In the genomic region with DNA sequence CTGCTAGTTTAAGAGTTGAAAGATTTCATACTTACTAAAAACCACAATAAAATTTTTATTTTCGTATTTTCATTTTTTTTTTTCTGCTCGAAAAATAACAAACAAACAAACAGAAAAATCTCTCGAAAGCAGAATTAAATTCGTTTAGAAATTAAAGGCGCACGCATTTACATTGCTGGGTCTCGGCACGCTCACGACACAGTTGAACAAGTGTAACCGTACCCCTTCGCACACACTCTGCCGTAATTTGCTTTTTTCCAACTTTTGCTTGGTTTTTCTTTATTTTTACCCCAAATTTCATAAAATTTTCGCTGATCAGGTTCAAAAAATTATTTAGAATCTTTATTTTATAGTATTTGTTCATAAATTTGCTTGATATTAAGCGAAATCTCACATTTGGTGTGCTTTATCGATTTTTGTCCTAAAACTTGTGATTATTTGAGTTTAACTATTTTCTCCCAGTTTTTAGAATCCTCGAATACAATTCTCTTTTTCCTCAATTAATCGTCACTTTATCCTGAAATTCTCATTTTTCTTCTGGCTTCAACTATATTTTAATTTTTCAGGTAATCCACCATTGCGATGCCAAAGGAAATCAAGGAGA, we compare ENCODE assay signal across 5 worm cellular contexts.
TF ChIP-seq lines count a peak whose summit lies in the region.

A gene (plus strand): TSS at position 554 of the 604 bp plus-strand sequence.

TF ChIP-seq in whole organism, L1 larva, 84 proteins besides CTCF, POLR2A, EP300 and RAD21 (continued from another document and continues in another):
- no peak for TF ChIP-seq nhr-12 (tag; optimal IDR thresholded peaks at IDR 0.05; lab: Kevin White, UChicago)
- TF ChIP-seq dsc-1 (tag; optimal IDR thresholded peaks at IDR 0.05; lab: Kevin White, UChicago) = peak; percentile 76
- TF ChIP-seq fkh-8 (tag; optimal IDR thresholded peaks at IDR 0.05; lab: Kevin White, UChicago) = peak; percentile 68
- peak; percentile 79 for TF ChIP-seq lin-39 (tag; optimal IDR thresholded peaks at IDR 0.05; lab: Kevin White, UChicago)
- TF ChIP-seq sptf-1 (tag; optimal IDR thresholded peaks at IDR 0.05; lab: Kevin White, UChicago) = no peak
- peak; percentile 87 for TF ChIP-seq nhr-47 (tag; optimal IDR thresholded peaks at IDR 0.05; lab: Kevin White, UChicago)
- peak; percentile 69 for TF ChIP-seq snpc-4 (tag; optimal IDR thresholded peaks at IDR 0.05; lab: Kevin White, UChicago)
- peak; percentile 94 for TF ChIP-seq C16A3.4 (tag; optimal IDR thresholded peaks at IDR 0.05; lab: Kevin White, UChicago)
- TF ChIP-seq mef-2 (tag; optimal IDR thresholded peaks at IDR 0.05; lab: Kevin White, UChicago) = no peak
- peak; percentile 35 for TF ChIP-seq hpl-2 (GFP tag; optimal IDR thresholded peaks at IDR 0.05; lab: Kevin White, UChicago)
- no peak for TF ChIP-seq unc-98 (GFP tag; IDR thresholded peaks at IDR 0.05; lab: Robert Waterston, UW)
- no peak for TF ChIP-seq ceh-88 (GFP tag; IDR thresholded peaks at IDR 0.05; lab: Robert Waterston, UW)
- peak; percentile 86 for TF ChIP-seq nhr-19 (GFP tag; conservative IDR thresholded peaks at IDR 0.05; lab: Robert Waterston, UW)
- TF ChIP-seq efl-3 (GFP tag; optimal IDR thresholded peaks at IDR 0.05; lab: Kevin White, UChicago) = no peak
- TF ChIP-seq C34B4.2 (tag; optimal IDR thresholded peaks at IDR 0.05; lab: Kevin White, UChicago) = no peak
- peak; percentile 82 to 92 (median 82) for TF ChIP-seq ceh-82 (tag; optimal IDR thresholded peaks at IDR 0.05; lab: Kevin White, UChicago)
- TF ChIP-seq grh-1 (GFP tag; IDR thresholded peaks at IDR 0.05; lab: Robert Waterston, UW) = peak; percentile 64
- peak; percentile 76 for TF ChIP-seq jun-1 (tag; optimal IDR thresholded peaks at IDR 0.05; lab: Kevin White, UChicago)
- TF ChIP-seq mdl-1 (tag; optimal IDR thresholded peaks at IDR 0.05; lab: Kevin White, UChicago) = peak in 1 of 2 experiments; percentile 66
- TF ChIP-seq nhr-90 (tag; optimal IDR thresholded peaks at IDR 0.05; lab: Kevin White, UChicago; ENCODE audit: poor library complexity) = peak; percentile 80
- TF ChIP-seq ces-1 (GFP tag; optimal IDR thresholded peaks at IDR 0.05; lab: Kevin White, UChicago) = peak; percentile 17
- TF ChIP-seq mab-9 (GFP tag; IDR thresholded peaks at IDR 0.05; lab: Robert Waterston, UW) = no peak
- peak; percentile 83 for TF ChIP-seq swsn-7 (tag; optimal IDR thresholded peaks at IDR 0.05; lab: Kevin White, UChicago)
- TF ChIP-seq zag-1 (tag; optimal IDR thresholded peaks at IDR 0.05; lab: Kevin White, UChicago) = no peak
- TF ChIP-seq ama-1 (optimal IDR thresholded peaks at IDR 0.05; lab: Kevin White, UChicago) = no peak

TF ChIP-seq in whole organism, L2 larva, 48 proteins besides CTCF, POLR2A, EP300 and RAD21 (continued from another document):
- TF ChIP-seq aly-2 (tag; optimal IDR thresholded peaks at IDR 0.05; lab: Kevin White, UChicago) (no peak), unc-62 (GFP tag; optimal IDR thresholded peaks at IDR 0.05; lab: Kevin White, UChicago) (no peak), gmeb-1 (tag; optimal IDR thresholded peaks at IDR 0.05; lab: Kevin White, UChicago) (peak; percentile 85), ama-1 (optimal IDR thresholded peaks at IDR 0.05; lab: Kevin White, UChicago) (no peak), Y55F3AM.14 (GFP tag; optimal IDR thresholded peaks at IDR 0.05; lab: Kevin White, UChicago) (no peak), nhr-6 (tag; optimal IDR thresholded peaks at IDR 0.05; lab: Kevin White, UChicago) (peak; percentile 56), nhr-10 (tag; optimal IDR thresholded peaks at IDR 0.05; lab: Kevin White, UChicago) (no peak), nhr-25 (tag; optimal IDR thresholded peaks at IDR 0.05; lab: Kevin White, UChicago) (peak; percentile 82), sma-9 (GFP tag; optimal IDR thresholded peaks at IDR 0.05; lab: Kevin White, UChicago) (peak; percentile 86), sma-9 (tag; optimal IDR thresholded peaks at IDR 0.05; lab: Kevin White, UChicago) (no peak), zag-1 (tag; optimal IDR thresholded peaks at IDR 0.05; lab: Kevin White, UChicago) (peak; percentile 22), egl-27 (tag; optimal IDR thresholded peaks at IDR 0.05; lab: Kevin White, UChicago) (peak; percentile 43), nhr-12 (tag; optimal IDR thresholded peaks at IDR 0.05; lab: Kevin White, UChicago) (no peak), mab-5 (tag; optimal IDR thresholded peaks at IDR 0.05; lab: Kevin White, UChicago) (peak; percentile 45), ZK546.5 (tag; optimal IDR thresholded peaks at IDR 0.05; lab: Kevin White, UChicago) (peak; percentile 21), ztf-4 (tag; optimal IDR thresholded peaks at IDR 0.05; lab: Kevin White, UChicago) (no peak)

TF ChIP-seq in whole organism, L3 larva, 47 proteins besides CTCF, POLR2A, EP300 and RAD21 (continued from another document):
- TF ChIP-seq skn-1 (tag; optimal IDR thresholded peaks at IDR 0.05; lab: Kevin White, UChicago) (peak; percentile 75), lin-15B (tag; optimal IDR thresholded peaks at IDR 0.05; lab: Kevin White, UChicago) (peak; percentile 82), hmg-11 (tag; optimal IDR thresholded peaks at IDR 0.05; lab: Kevin White, UChicago) (peak; percentile 84), eor-1 (tag; optimal IDR thresholded peaks at IDR 0.05; lab: Kevin White, UChicago) (no peak), egl-5 (tag; optimal IDR thresholded peaks at IDR 0.05; lab: Kevin White, UChicago) (peak; percentile 88), snpc-4 (tag; optimal IDR thresholded peaks at IDR 0.05; lab: Kevin White, UChicago) (peak; percentile 81), lsy-12 (tag; optimal IDR thresholded peaks at IDR 0.05; lab: Kevin White, UChicago) (peak; percentile 47), zag-1 (tag; optimal IDR thresholded peaks at IDR 0.05; lab: Kevin White, UChicago) (no peak), tbx-2 (tag; optimal IDR thresholded peaks at IDR 0.05; lab: Kevin White, UChicago) (peak; percentile 30), egl-27 (tag; optimal IDR thresholded peaks at IDR 0.05; lab: Kevin White, UChicago) (peak; percentile 27), ceh-9 (tag; optimal IDR thresholded peaks at IDR 0.05; lab: Kevin White, UChicago) (no peak), ztf-4 (tag; optimal IDR thresholded peaks at IDR 0.05; lab: Kevin White, UChicago) (no peak), nhr-237 (tag; optimal IDR thresholded peaks at IDR 0.05; lab: Kevin White, UChicago) (no peak), sea-2 (GFP tag; optimal IDR thresholded peaks at IDR 0.05; lab: Kevin White, UChicago) (no peak)

TF ChIP-seq in whole organism, L4 larva, 104 proteins besides CTCF, POLR2A, EP300 and RAD21 (continued from another document and continues in another):
- TF ChIP-seq F10B5.3 (tag; optimal IDR thresholded peaks at IDR 0.05; lab: Kevin White, UChicago) (peak; percentile 56), attf-4 (tag; optimal IDR thresholded peaks at IDR 0.05; lab: Kevin White, UChicago) (no peak), ceh-32 (tag; optimal IDR thresholded peaks at IDR 0.05; lab: Kevin White, UChicago; ENCODE audit: poor library complexity) (no peak), daf-8 (GFP tag; IDR thresholded peaks at IDR 0.05; lab: Robert Waterston, UW) (no peak), rbr-2 (tag; optimal IDR thresholded peaks at IDR 0.05; lab: Kevin White, UChicago) (peak; percentile 69), skn-1 (tag; optimal IDR thresholded peaks at IDR 0.05; lab: Kevin White, UChicago) (no peak), nhr-42 (GFP tag; IDR thresholded peaks at IDR 0.05; lab: Robert Waterston, UW) (no peak), ctbp-1 (GFP tag; IDR thresholded peaks at IDR 0.05; lab: Robert Waterston, UW) (peak; percentile 44; the same call in 1 of the 2 replicates), dmd-9 (GFP tag; IDR thresholded peaks at IDR 0.05; lab: Robert Waterston, UW) (peak; percentile 58; the same call in 1 of the 2 replicates), lir-3 (tag; optimal IDR thresholded peaks at IDR 0.05; lab: Kevin White, UChicago) (no peak), dmd-6 (GFP tag; IDR thresholded peaks at IDR 0.05; lab: Robert Waterston, UW) (peak; percentile 52; the same call in 1 of the 2 replicates), hmg-1.1 (GFP tag; IDR thresholded peaks at IDR 0.05; lab: Robert Waterston, UW) (peak; percentile 60; the same call in 1 of the 2 replicates), mes-2 (tag; optimal IDR thresholded peaks at IDR 0.05; lab: Kevin White, UChicago; ENCODE audit: poor library complexity, severe bottlenecking) (peak; percentile 94), hlh-11 (tag; optimal IDR thresholded peaks at IDR 0.05; lab: Kevin White, UChicago) (peak; percentile 56), unc-130 (GFP tag; optimal IDR thresholded peaks at IDR 0.05; lab: Kevin White, UChicago) (peak; percentile 7), lin-13 (GFP tag; optimal IDR thresholded peaks at IDR 0.05; lab: Kevin White, UChicago) (peak; percentile 72), snpc-1.2 (GFP tag; IDR thresholded peaks at IDR 0.05; lab: Robert Waterston, UW) (peak; percentile 60), mdt-29 (GFP tag; IDR thresholded peaks at IDR 0.05; lab: Robert Waterston, UW) (no peak), ztf-11 (tag; optimal IDR thresholded peaks at IDR 0.05; lab: Kevin White, UChicago) (no peak), vab-7 (GFP tag; IDR thresholded peaks at IDR 0.05; lab: Robert Waterston, UW) (peak; percentile 38; the same call in 1 of the 2 replicates), ceh-20 (GFP tag; IDR thresholded peaks at IDR 0.05; lab: Robert Waterston, UW) (0 out of 2 replicates have a peak, but pooled peaks have one; percentile 40), nhr-11 (tag; optimal IDR thresholded peaks at IDR 0.05; lab: Kevin White, UChicago) (peak; percentile 63), hlh-30 (tag; optimal IDR thresholded peaks at IDR 0.05; lab: Kevin White, UChicago; ENCODE audit: insufficient read depth) (peak; percentile 76), ceh-62 (tag; optimal IDR thresholded peaks at IDR 0.05; lab: Kevin White, UChicago) (no peak), fos-1 (tag; optimal IDR thresholded peaks at IDR 0.05; lab: Kevin White, UChicago) (no peak), F44E2.7 (GFP tag; IDR thresholded peaks at IDR 0.05; lab: Robert Waterston, UW) (no peak), mep-1 (tag; optimal IDR thresholded peaks at IDR 0.05; lab: Kevin White, UChicago) (peak; percentile 83), dve-1 (tag; optimal IDR thresholded peaks at IDR 0.05; lab: Kevin White, UChicago; ENCODE audit: insufficient read depth) (peak; percentile 70), ceh-28 (tag; optimal IDR thresholded peaks at IDR 0.05; lab: Kevin White, UChicago) (no peak), nhr-77 (tag; optimal IDR thresholded peaks at IDR 0.05; lab: Kevin White, UChicago) (peak; percentile 83), F49E8.2 (tag; optimal IDR thresholded peaks at IDR 0.05; lab: Kevin White, UChicago; ENCODE audit: borderline replicate concordance) (peak; percentile 60), spr-1 (tag; optimal IDR thresholded peaks at IDR 0.05; lab: Kevin White, UChicago) (peak; percentile 58), daf-16 (GFP tag; optimal IDR thresholded peaks at IDR 0.05; lab: Kevin White, UChicago) (peak in 1 of 2 experiments; percentile 42), daf-16 (tag; optimal IDR thresholded peaks at IDR 0.05; lab: Kevin White, UChicago) (peak; percentile 47), nhr-41 (GFP tag; IDR thresholded peaks at IDR 0.05; lab: Robert Waterston, UW) (no peak), dmd-8 (GFP tag; IDR thresholded peaks at IDR 0.05; lab: Robert Waterston, UW) (no peak), nhr-28 (tag; optimal IDR thresholded peaks at IDR 0.05; lab: Kevin White, UChicago) (peak; percentile 42)

TF ChIP-seq in whole organism, young adult, 124 proteins besides CTCF, POLR2A, EP300 and RAD21 (continued from another document):
- TF ChIP-seq ceh-27 (GFP tag; optimal IDR thresholded peaks at IDR 0.05; lab: Kevin White, UChicago) (peak; percentile 62), egrh-3 (GFP tag; IDR thresholded peaks at IDR 0.05; lab: Robert Waterston, UW) (no peak), tlf-1 (GFP tag; optimal IDR thresholded peaks at IDR 0.05; lab: Kevin White, UChicago) (peak; percentile 63), madf-10 (tag; optimal IDR thresholded peaks at IDR 0.05; lab: Kevin White, UChicago) (no peak), D2030.7 (GFP tag; IDR thresholded peaks at IDR 0.05; lab: Robert Waterston, UW) (peak; percentile 84), ceh-100 (GFP tag; IDR thresholded peaks at IDR 0.05; lab: Robert Waterston, UW) (peak; percentile 38; the same call in 1 of the 2 replicates), madf-8 (GFP tag; conservative IDR thresholded peaks at IDR 0.05; lab: Robert Waterston, UW) (peak; percentile 49), sptf-2 (GFP tag; optimal IDR thresholded peaks at IDR 0.05; lab: Kevin White, UChicago) (no peak), dox-1 (GFP tag; IDR thresholded peaks at IDR 0.05; lab: Robert Waterston, UW) (peak; percentile 66), ZK185.1 (tag; optimal IDR thresholded peaks at IDR 0.05; lab: Kevin White, UChicago; ENCODE audit: poor library complexity, severe bottlenecking) (peak; percentile 50), F37B4.10 (GFP tag; IDR thresholded peaks at IDR 0.05; lab: Robert Waterston, UW) (no peak), lsy-27 (tag; optimal IDR thresholded peaks at IDR 0.05; lab: Kevin White, UChicago; ENCODE audit: borderline replicate concordance, insufficient read depth) (peak; percentile 34), Y53G8AR.9 (GFP tag; conservative IDR thresholded peaks at IDR 0.05; lab: Robert Waterston, UW) (peak; percentile 79), hmg-1.2 (GFP tag; IDR thresholded peaks at IDR 0.05; lab: Robert Waterston, UW) (peak; percentile 63), F23B12.7 (tag; optimal IDR thresholded peaks at IDR 0.05; lab: Kevin White, UChicago; ENCODE audit: insufficient read depth) (peak; percentile 78), dpl-1 (GFP tag; optimal IDR thresholded peaks at IDR 0.05; lab: Kevin White, UChicago) (peak; percentile 52), snpc-3.4 (tag; optimal IDR thresholded peaks at IDR 0.05; lab: Kevin White, UChicago) (peak; percentile 90), hmg-20 (GFP tag; IDR thresholded peaks at IDR 0.05; lab: Robert Waterston, UW) (peak; percentile 19; the same call in 1 of the 2 replicates), nhr-120 (GFP tag; IDR thresholded peaks at IDR 0.05; lab: Robert Waterston, UW) (no peak), rcor-1 (GFP tag; IDR thresholded peaks at IDR 0.05; lab: Robert Waterston, UW) (peak; percentile 75), let-526 (GFP tag; IDR thresholded peaks at IDR 0.05; lab: Robert Waterston, UW) (no peak), bed-1 (GFP tag; IDR thresholded peaks at IDR 0.05; lab: Robert Waterston, UW) (no peak), fkh-3 (tag; optimal IDR thresholded peaks at IDR 0.05; lab: Kevin White, UChicago) (no peak), mcd-1 (GFP tag; IDR thresholded peaks at IDR 0.05; lab: Robert Waterston, UW) (peak; percentile 75), madf-6 (GFP tag; IDR thresholded peaks at IDR 0.05; lab: Robert Waterston, UW) (peak; percentile 91), tbx-9 (tag; optimal IDR thresholded peaks at IDR 0.05; lab: Kevin White, UChicago; ENCODE audit: borderline replicate concordance) (no peak), F49E8.2 (tag; optimal IDR thresholded peaks at IDR 0.05; lab: Kevin White, UChicago; ENCODE audit: insufficient read depth) (peak; percentile 75), ceh-91 (GFP tag; IDR thresholded peaks at IDR 0.05; lab: Robert Waterston, UW) (peak; percentile 66)
